Worm (Caenorhabditis elegans) whole organism, L4 larva: ENCODE data around the gene polq-1.

Source experiments
- dmd-8 ChIP-seq: fragments of 200-800 bp; sonication (Bioruptor generic); IDR thresholded peaks from 2 replicates; pipeline ENCODE4 v1.3.6; 2022; ENCODE audit warnings: missing genetic modification characterization, missing compliant biosample characterization
- madf-5 ChIP-seq, 2 experiments: fragments of 200-800 bp; sonication (Bioruptor generic); IDR thresholded peaks; 2 replicates each; pipeline ENCODE4 v1.3.6; 2022; ENCODE audit warnings: missing compliant biosample characterization in 2 of 2, missing genetic modification characterization in 2 of 2
- set-16 ChIP-seq: fragments of 200-800 bp; sonication (Bioruptor generic); IDR thresholded peaks from 2 replicates; pipeline ENCODE4 v1.3.6; 2022; ENCODE audit warnings: missing genetic modification reagents, missing genetic modification characterization, missing compliant biosample characterization

- no peak for TF ChIP-seq set-16
- TF ChIP-seq dmd-8 (GFP tag; lab: Robert Waterston, UW): no peak
- no peak for TF ChIP-seq madf-5 (GFP tag; IDR thresholded peaks at IDR 0.05; lab: Robert Waterston, UW)
These were observed 9.0 kb upstream of the polq-1 start for ce11 chrIII:5811957-5812356.
